Fruit fly (Drosophila melanogaster): ENCODE results near the gene CG5391.

dm6 chr3R:22372535-22372934 lies 38.6 kb upstream of the CG5391 start, which contains the start of gene CG7069:
- no peak for TF ChIP-seq Myc (optimal IDR thresholded peaks at IDR 0.05)
- no peak for TF ChIP-seq psq (optimal IDR thresholded peaks at IDR 0.05)
- TF ChIP-seq insv (optimal IDR thresholded peaks at IDR 0.05) = no peak
- no peak for TF ChIP-seq Sin3A (optimal IDR thresholded peaks at IDR 0.05)
- TF ChIP-seq h (optimal IDR thresholded peaks at IDR 0.05) = no peak
- TF ChIP-seq ttk (optimal IDR thresholded peaks at IDR 0.05) = no peak
